Fruit fly (Drosophila melanogaster) whole organism, embryonic: ENCODE measurements around the gene Tsc1.
A peak's percentile ranks its signal among the peaks of the same experiment; 100 is the strongest.

Source experiments
- Awh ChIP-seq: fragments of 200-800 bp; sonication (Bioruptor generic); IDR thresholded peaks from 2 replicates; pipeline ENCODE4, ENCODE4 v1.3.6; 2022; ENCODE audit warnings: missing biosample characterization, missing genetic modification characterization
- C15 ChIP-seq: fragments of 200-800 bp; sonication (Bioruptor generic); IDR thresholded peaks from 3 replicates; pipeline ENCODE4 v1.3.6; 2022; ENCODE audit warnings: missing biosample characterization, missing genetic modification characterization
- CG10366 ChIP-seq: fragments of 200-800 bp; sonication (Bioruptor generic); IDR thresholded peaks from 2 replicates; pipeline ENCODE4 v1.3.6; 2022; ENCODE audit warnings: missing biosample characterization, missing genetic modification characterization
- CG12659 ChIP-seq: fragments of 200-800 bp; sonication (Bioruptor generic); optimal IDR thresholded peaks from 3 replicates; lab custom pipeline; 2017; ENCODE audit warnings: mild to moderate bottlenecking, missing biosample characterization, missing genetic modification reagents, missing genetic modification characterization
- CG12769 ChIP-seq: fragments of 200-800 bp; sonication (Bioruptor generic); optimal IDR thresholded peaks from 2 replicates; lab custom pipeline; 2019; ENCODE audit warnings: missing biosample characterization, mild to moderate bottlenecking, missing genetic modification characterization, moderate library complexity
- CG13287 ChIP-seq: fragments of 200-800 bp; sonication (Bioruptor generic); IDR thresholded peaks from 2 replicates; pipeline ENCODE4 v1.3.6; 2022; ENCODE audit warnings: missing biosample characterization, missing genetic modification characterization; ENCODE audit not compliant: partially characterized antibody
- CG14441 ChIP-seq: fragments of 200-800 bp; sonication (Bioruptor generic); IDR thresholded peaks from 2 replicates; pipeline ENCODE4 v1.3.6; 2022; ENCODE audit warnings: missing biosample characterization, missing genetic modification characterization
- CG1603 ChIP-seq: fragments of 200-800 bp; sonication (Bioruptor generic); optimal IDR thresholded peaks from 2 replicates; lab custom pipeline; 2019; ENCODE audit warnings: missing biosample characterization, mild to moderate bottlenecking, missing genetic modification characterization, moderate library complexity
- CG16813 ChIP-seq: fragments of 200-800 bp; sonication (Bioruptor generic); IDR thresholded peaks from 3 replicates; pipeline ENCODE4 v1.3.6; 2022; ENCODE audit warnings: missing biosample characterization, missing genetic modification characterization; ENCODE audit not compliant: partially characterized antibody
- CG17359 ChIP-seq: fragments of 200-800 bp; sonication (Bioruptor generic); optimal IDR thresholded peaks from 3 replicates; lab custom pipeline; 2018; ENCODE audit warnings: missing biosample characterization, mild to moderate bottlenecking, missing genetic modification characterization, moderate library complexity
- CG17361 ChIP-seq: fragments of 200-800 bp; sonication (Bioruptor generic); IDR thresholded peaks from 3 replicates; pipeline ENCODE4 v1.3.6; 2022; ENCODE audit warnings: missing biosample characterization, missing genetic modification characterization
- CG18476 ChIP-seq: fragments of 200-800 bp; sonication (Bioruptor generic); optimal IDR thresholded peaks from 2 replicates; lab custom pipeline; 2016; ENCODE audit warnings: missing biosample characterization, mild to moderate bottlenecking, missing genetic modification characterization
- CG2129 ChIP-seq: fragments of 200-800 bp; sonication (Bioruptor generic); IDR thresholded peaks from 2 replicates; pipeline ENCODE4 v1.3.6; 2022; ENCODE audit warnings: missing biosample characterization, missing genetic modification characterization; ENCODE audit not compliant: partially characterized antibody
- CG31388 ChIP-seq: fragments of 200-800 bp; sonication (Bioruptor generic); optimal IDR thresholded peaks from 2 replicates; lab custom pipeline; 2016; ENCODE audit warnings: missing biosample characterization, missing genetic modification characterization
- CG3163 ChIP-seq: fragments of 200-800 bp; sonication (Bioruptor generic); optimal IDR thresholded peaks from 3 replicates; lab custom pipeline; 2016; ENCODE audit warnings: missing biosample characterization, missing genetic modification characterization
- CG34376 ChIP-seq: fragments of 200-800 bp; sonication (Bioruptor generic); optimal IDR thresholded peaks from 2 replicates; lab custom pipeline; 2018; ENCODE audit warnings: missing biosample characterization, mild to moderate bottlenecking, missing genetic modification characterization
- CG34422 ChIP-seq: fragments of 200-800 bp; sonication (Bioruptor generic); IDR thresholded peaks from 3 replicates; pipeline ENCODE4 v1.3.6; 2022; ENCODE audit warnings: missing biosample characterization, missing genetic modification characterization
- CG4360 ChIP-seq: fragments of 200-800 bp; sonication (Bioruptor generic); IDR thresholded peaks from 2 replicates; pipeline ENCODE4 v1.3.6; 2022; ENCODE audit warnings: missing biosample characterization, missing genetic modification characterization
- CG4424 ChIP-seq: fragments of 200-800 bp; sonication (Bioruptor generic); optimal IDR thresholded peaks from 3 replicates; lab custom pipeline; 2016; ENCODE audit warnings: missing biosample characterization, missing genetic modification characterization
- CG7271 ChIP-seq: fragments of 200-800 bp; sonication (Bioruptor generic); optimal IDR thresholded peaks from 2 replicates; lab custom pipeline; 2018; ENCODE audit warnings: missing biosample characterization, mild to moderate bottlenecking, missing genetic modification characterization, moderate library complexity
- CG7786 ChIP-seq: fragments of 200-800 bp; sonication (Bioruptor generic); optimal IDR thresholded peaks from 2 replicates; lab custom pipeline; 2016; ENCODE audit warnings: missing biosample characterization, missing genetic modification characterization
- CG8388 ChIP-seq: fragments of 200-800 bp; sonication (Bioruptor generic); optimal IDR thresholded peaks from 2 replicates; lab custom pipeline; 2019; ENCODE audit warnings: missing biosample characterization, mild to moderate bottlenecking, missing genetic modification characterization, moderate library complexity
- CG8765 ChIP-seq: fragments of 200-800 bp; sonication (Bioruptor generic); IDR thresholded peaks from 2 replicates; pipeline ENCODE4 v1.3.6; 2022; ENCODE audit warnings: missing biosample characterization, missing genetic modification characterization
- D19A ChIP-seq: fragments of 200-800 bp; optimal IDR thresholded peaks from 3 replicates; lab custom pipeline; 2019; ENCODE audit warnings: missing biosample characterization, mild to moderate bottlenecking, missing genetic modification characterization, moderate library complexity
- Dip3 ChIP-seq: fragments of 200-800 bp; sonication (Bioruptor generic); optimal IDR thresholded peaks from 3 replicates; lab custom pipeline; 2016; ENCODE audit warnings: missing biosample characterization, missing genetic modification characterization
- Doc2 ChIP-seq: fragments of 200-800 bp; sonication (Bioruptor generic); IDR thresholded peaks from 2 replicates; pipeline ENCODE4 v1.3.6; 2022; ENCODE audit warnings: missing biosample characterization, missing genetic modification characterization
- Drgx ChIP-seq: fragments of 200-800 bp; sonication (Bioruptor generic); IDR thresholded peaks from 2 replicates; pipeline ENCODE4 v1.3.6; 2022; ENCODE audit warnings: missing biosample characterization, missing genetic modification characterization
- Elba2 ChIP-seq: fragments of 200-800 bp; sonication (Bioruptor generic); optimal IDR thresholded peaks from 3 replicates; lab custom pipeline; 2016; ENCODE audit warnings: missing biosample characterization, missing genetic modification characterization
- HLH3B ChIP-seq: fragments of 200-800 bp; sonication (Bioruptor generic); IDR thresholded peaks from 2 replicates; pipeline ENCODE4 v1.3.6; 2022; ENCODE audit warnings: missing biosample characterization, missing genetic modification characterization
- Hmr ChIP-seq: fragments of 200-800 bp; sonication (Bioruptor generic); optimal IDR thresholded peaks from 3 replicates; lab custom pipeline; 2017; ENCODE audit warnings: mild to moderate bottlenecking, missing biosample characterization, missing genetic modification reagents, missing genetic modification characterization
- Hr51 ChIP-seq, 2 experiments: fragments of 200-800 bp; sonication (Bioruptor generic); optimal IDR thresholded peaks; 2 replicates in 1 of 2; 3 replicates in 1 of 2; lab custom pipeline; 2016 to 2018; ENCODE audit warnings: missing biosample characterization in 2 of 2, missing genetic modification characterization in 2 of 2, mild to moderate bottlenecking in 1 of 2, moderate library complexity in 1 of 2
- Hsf ChIP-seq: fragments of 200-800 bp; sonication (Bioruptor generic); optimal IDR thresholded peaks from 3 replicates; lab custom pipeline; 2016; ENCODE audit warnings: missing biosample characterization, missing genetic modification characterization
- Max ChIP-seq: fragments of 200-800 bp; sonication (Bioruptor generic); optimal IDR thresholded peaks from 2 replicates; lab custom pipeline; 2016; ENCODE audit warnings: missing biosample characterization, mild to moderate bottlenecking, missing genetic modification characterization
- Ssrp ChIP-seq: fragments of 200-800 bp; sonication (Bioruptor generic); optimal IDR thresholded peaks from 2 replicates; lab custom pipeline; 2018; ENCODE audit warnings: missing biosample characterization, mild to moderate bottlenecking, missing genetic modification characterization, moderate library complexity
- Trl ChIP-seq, 3 experiments: fragments of >200 bp in 2 of 3; fragments of 200-800 bp in 1 of 3; sonication (Bioruptor generic) in 1 of 3; optimal IDR thresholded peaks; 2 replicates in 1 of 3; 3 replicates in 2 of 3; lab custom pipeline; 2016 to 2017; ENCODE audit warnings: missing biosample characterization in 1 of 3, missing genetic modification characterization in 1 of 3
- ab ChIP-seq: fragments of 200-800 bp; sonication (Bioruptor generic); optimal IDR thresholded peaks from 2 replicates; lab custom pipeline; 2016; ENCODE audit warnings: missing biosample characterization, missing genetic modification characterization
- ap ChIP-seq: fragments of 200-800 bp; sonication (Bioruptor generic); IDR thresholded peaks from 2 replicates; pipeline ENCODE4 v1.3.6; 2022; ENCODE audit warnings: missing biosample characterization, missing genetic modification characterization
- crc ChIP-seq: fragments of 200-800 bp; sonication (Bioruptor generic); optimal IDR thresholded peaks from 2 replicates; lab custom pipeline; 2016; ENCODE audit warnings: missing biosample characterization, missing genetic modification characterization
- ems ChIP-seq: fragments of 200-800 bp; sonication (Bioruptor generic); optimal IDR thresholded peaks from 3 replicates; lab custom pipeline; 2016; ENCODE audit warnings: missing biosample characterization, missing genetic modification characterization
- esg ChIP-seq: fragments of 200-800 bp; sonication (Bioruptor generic); conservative IDR thresholded peaks from 2 replicates; pipeline ENCODE4 v1.3.6; 2022; ENCODE audit warnings: missing biosample characterization, missing genetic modification characterization
- grau ChIP-seq: fragments of 200-800 bp; optimal IDR thresholded peaks from 3 replicates; lab custom pipeline; 2019; ENCODE audit warnings: missing biosample characterization, mild to moderate bottlenecking, missing genetic modification characterization, moderate library complexity
- gro ChIP-seq: fragments of 200-800 bp; sonication (Bioruptor generic); optimal IDR thresholded peaks from 2 replicates; lab custom pipeline; 2016; ENCODE audit warnings: missing biosample characterization, missing genetic modification characterization
- hbn ChIP-seq: fragments of 200-800 bp; sonication (Bioruptor generic); IDR thresholded peaks from 2 replicates; pipeline ENCODE4 v1.3.6; 2022; ENCODE audit warnings: missing biosample characterization, missing genetic modification characterization; ENCODE audit not compliant: partially characterized antibody
- mam ChIP-seq: fragments of 200-800 bp; sonication (Bioruptor generic); optimal IDR thresholded peaks from 3 replicates; lab custom pipeline; 2016; ENCODE audit warnings: missing biosample characterization, missing genetic modification characterization
- mirr ChIP-seq: fragments of 200-800 bp; sonication (Bioruptor generic); optimal IDR thresholded peaks from 3 replicates; lab custom pipeline; 2018; ENCODE audit warnings: missing biosample characterization, mild to moderate bottlenecking, missing genetic modification characterization
- oc ChIP-seq: fragments of 200-800 bp; sonication (Bioruptor generic); optimal IDR thresholded peaks from 2 replicates; lab custom pipeline; 2018; ENCODE audit warnings: missing biosample characterization, mild to moderate bottlenecking, missing genetic modification characterization, moderate library complexity
- run ChIP-seq: fragments of 200-800 bp; sonication (Bioruptor generic); optimal IDR thresholded peaks from 3 replicates; lab custom pipeline; 2018; ENCODE audit warnings: missing biosample characterization, mild to moderate bottlenecking, missing genetic modification characterization
- sd ChIP-seq: fragments of 200-800 bp; sonication (Bioruptor generic); optimal IDR thresholded peaks from 3 replicates; lab custom pipeline; 2018; ENCODE audit warnings: missing biosample characterization, mild to moderate bottlenecking, missing genetic modification characterization, moderate library complexity
- ttk ChIP-seq: fragments of 200-800 bp; sonication (Bioruptor generic); IDR thresholded peaks from 2 replicates; pipeline ENCODE4 v2.1.2; 2022; ENCODE audit warnings: missing biosample characterization, missing genetic modification characterization
- tup ChIP-seq: fragments of 200-800 bp; sonication (Bioruptor generic); optimal IDR thresholded peaks from 2 replicates; lab custom pipeline; 2016; ENCODE audit warnings: missing biosample characterization, mild to moderate bottlenecking, missing genetic modification characterization, moderate library complexity

Tsc1 gene

DNA sequence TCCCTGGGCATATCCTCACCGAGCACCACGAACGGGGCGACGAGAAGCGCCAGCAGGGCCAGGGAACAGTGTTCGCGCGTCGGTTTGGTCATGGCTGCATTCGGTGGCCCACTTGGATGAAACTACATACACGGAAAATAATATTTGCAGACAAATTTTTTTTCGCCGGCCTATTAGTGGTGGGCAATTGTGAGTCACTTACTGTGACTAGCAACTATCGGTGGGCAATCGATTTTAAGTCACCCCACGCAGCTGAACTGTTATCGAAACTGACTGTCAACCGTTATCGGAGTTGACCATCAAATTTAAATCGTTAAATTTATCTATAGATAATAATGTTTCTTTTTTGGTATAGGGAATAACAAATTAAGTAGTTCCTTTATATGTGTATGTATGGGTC, 39.3 kb downstream of the Tsc1 start, which contains the start of gene CG5510 (continued):
- TF ChIP-seq C15 (GFP tag; lab: Robert Waterston, UW) = no peak
- peak; percentile 86 for TF ChIP-seq CG2129
- peak; percentile 19 for TF ChIP-seq CG4424 (GFP tag; lab: Kevin White, UChicago)
- TF ChIP-seq ap = peak; percentile 28; the same call in 1 of the 2 replicates
- TF ChIP-seq Hmr (GFP tag; lab: Kevin White, UChicago) = peak; percentile 62
- TF ChIP-seq esg (GFP tag; lab: Robert Waterston, UW) = no peak
- no peak for TF ChIP-seq CG10366
- TF ChIP-seq tup (GFP tag; lab: Kevin White, UChicago) = no peak
- TF ChIP-seq CG34376 (GFP tag; lab: Kevin White, UChicago) = peak; percentile 22
- peak; percentile 93 for TF ChIP-seq CG34422
- peak; percentile 6 for TF ChIP-seq Dip3
- peak; percentile 71 for TF ChIP-seq ems (GFP tag; lab: Kevin White, UChicago)
- TF ChIP-seq Doc2 (GFP tag; lab: Robert Waterston, UW) = no peak
- peak; percentile 80 for TF ChIP-seq CG12659 (GFP tag; lab: Kevin White, UChicago)
- no peak for TF ChIP-seq CG7271
- peak; percentile 30 for TF ChIP-seq mirr (GFP tag; lab: Kevin White, UChicago)
- TF ChIP-seq CG17361 = peak; percentile 52; the same call in 1 of the 3 replicates
- no peak for TF ChIP-seq ttk
- TF ChIP-seq CG16813 = peak; percentile 98
- TF ChIP-seq Ssrp (tag; lab: Kevin White, UChicago) = no peak
- peak; percentile 47 for TF ChIP-seq HLH3B
- TF ChIP-seq CG31388 (GFP tag; lab: Kevin White, UChicago) = no peak
- TF ChIP-seq Elba2 (GFP tag; lab: Kevin White, UChicago) = peak; percentile 33
- TF ChIP-seq CG3163 (GFP tag; lab: Kevin White, UChicago) = peak; percentile 45
- TF ChIP-seq oc (tag; lab: Kevin White, UChicago) = peak; percentile 10
- TF ChIP-seq CG4360 = no peak
- peak; percentile 86 for TF ChIP-seq CG1603 (tag; lab: Kevin White, UChicago)
- TF ChIP-seq gro (GFP tag; lab: Kevin White, UChicago) = peak; percentile 86
- no peak for TF ChIP-seq crc (GFP tag; lab: Kevin White, UChicago)
- TF ChIP-seq CG17359 (tag; lab: Kevin White, UChicago) = peak; percentile 43
- peak in 1 of 2 experiments; percentile 56 for TF ChIP-seq Hr51 (GFP tag; optimal IDR thresholded peaks at IDR 0.05; lab: Kevin White, UChicago)
- peak; percentile 33 for TF ChIP-seq CG18476 (GFP tag; lab: Kevin White, UChicago)
- TF ChIP-seq run (tag; lab: Kevin White, UChicago) = no peak
- 0 out of 2 replicates have a peak, but pooled peaks have one; percentile 10 for TF ChIP-seq CG14441 (GFP tag; lab: Robert Waterston, UW)
- TF ChIP-seq CG7786 (GFP tag; lab: Kevin White, UChicago) = peak; percentile 25
- TF ChIP-seq ab (GFP tag; lab: Kevin White, UChicago) = peak; percentile 16
- peak; percentile 53 for TF ChIP-seq grau
- TF ChIP-seq CG8388 (GFP tag; lab: Kevin White, UChicago) = peak; percentile 28
- TF ChIP-seq CG12769 (tag; lab: Kevin White, UChicago) = peak; percentile 56
- peak; percentile 7; the same call in 1 of the 2 replicates for TF ChIP-seq CG8765 (GFP tag; lab: Robert Waterston, UW)
- TF ChIP-seq Drgx (GFP tag; lab: Robert Waterston, UW) = 0 out of 2 replicates have a peak, but pooled peaks have one; percentile 11
- TF ChIP-seq hbn (GFP tag; lab: Robert Waterston, UW) = peak; percentile 98
- peak; percentile 47 for TF ChIP-seq Hsf (GFP tag; lab: Kevin White, UChicago)
- TF ChIP-seq D19A (tag; lab: Kevin White, UChicago) = peak; percentile 11
- peak; percentile 99 for TF ChIP-seq CG13287
- peak; percentile 54 for TF ChIP-seq Max (GFP tag; lab: Kevin White, UChicago)
- TF ChIP-seq mam (GFP tag; lab: Kevin White, UChicago) = peak; percentile 67
- peak; percentile 32 for TF ChIP-seq sd (tag; lab: Kevin White, UChicago)
- TF ChIP-seq Trl (optimal IDR thresholded peaks at IDR 0.05; lab: Kevin White, UChicago) = no peak
- peak; percentile 40 for TF ChIP-seq Trl (GFP tag; optimal IDR thresholded peaks at IDR 0.05; lab: Kevin White, UChicago)
- no peak for TF ChIP-seq Awh (GFP tag; lab: Robert Waterston, UW)
